Worm (Caenorhabditis elegans) whole organism, L4 larva: Measurements from ENCODE around the gene srg-45.

Source experiments
- F44E2.7 ChIP-seq: fragments of 200-800 bp; sonication (Bioruptor generic); IDR thresholded peaks from 2 replicates; pipeline ENCODE4 v2.1.2; 2022; ENCODE audit warnings: missing genetic modification characterization, missing compliant biosample characterization
- F49E8.2 ChIP-seq: sonication (generic microtip); optimal IDR thresholded peaks from 2 replicates; lab custom pipeline; 2016; ENCODE audit warnings: missing compliant biosample characterization, mild to moderate bottlenecking, missing genetic modification characterization, borderline replicate concordance
- T20F7.1 ChIP-seq: fragments of 200-800 bp; sonication (Bioruptor generic); optimal IDR thresholded peaks from 2 replicates; lab custom pipeline; 2018; ENCODE audit warnings: mild to moderate bottlenecking, missing genetic modification characterization, missing compliant biosample characterization
- aha-1 ChIP-seq: fragments of 150-350 bp; peaks from one replicate; lab custom pipeline; 2014; ENCODE audit warnings: missing biosample characterization, missing genetic modification characterization
- ama-1 ChIP-seq: fragments of 150-350 bp; optimal IDR thresholded peaks from 2 replicates; lab custom pipeline; 2014; ENCODE audit warnings: inconsistent platforms, mixed read lengths
- arid-1 ChIP-seq: fragments of 200-800 bp; sonication (Bioruptor generic); conservative IDR thresholded peaks from 2 replicates; pipeline ENCODE4 v1.3.6; 2022; ENCODE audit warnings: missing genetic modification reagents, missing genetic modification characterization, missing compliant biosample characterization
- ceh-32 ChIP-seq: sonication (generic microtip); optimal IDR thresholded peaks from 2 replicates; lab custom pipeline; 2016; ENCODE audit warnings: mild to moderate bottlenecking, missing genetic modification characterization, missing compliant biosample characterization; ENCODE audit not compliant: poor library complexity
- ctbp-1 ChIP-seq: fragments of 200-800 bp; sonication (Bioruptor generic); IDR thresholded peaks from 2 replicates; pipeline ENCODE4 v1.3.6; 2022; ENCODE audit warnings: missing genetic modification reagents, missing genetic modification characterization, missing compliant biosample characterization
- daf-12 ChIP-seq: fragments of 150-350 bp; optimal IDR thresholded peaks from 2 replicates; lab custom pipeline; 2014; ENCODE audit warnings: missing biosample characterization, missing genetic modification reagents, missing genetic modification characterization
- daf-19 ChIP-seq: fragments of 200-800 bp; sonication (Bioruptor generic); conservative IDR thresholded peaks from 2 replicates; pipeline ENCODE4 v1.3.6; 2022; ENCODE audit warnings: missing genetic modification characterization, missing compliant biosample characterization
- dmd-6 ChIP-seq: fragments of 200-800 bp; sonication (Bioruptor generic); IDR thresholded peaks from 2 replicates; pipeline ENCODE4 v1.3.6; 2022; ENCODE audit warnings: missing genetic modification reagents, missing genetic modification characterization, missing compliant biosample characterization
- dpl-1 ChIP-seq: fragments of 150-350 bp; optimal IDR thresholded peaks from 2 replicates; lab custom pipeline; 2014; ENCODE audit warnings: missing biosample characterization, missing genetic modification reagents, missing genetic modification characterization
- duxl-1 ChIP-seq: sonication (generic microtip); optimal IDR thresholded peaks from 2 replicates; lab custom pipeline; 2016; ENCODE audit warnings: mild to moderate bottlenecking, missing genetic modification characterization, moderate library complexity, missing compliant biosample characterization; ENCODE audit not compliant: poor library complexity
- fkh-10 ChIP-seq: fragments of 150-350 bp; optimal IDR thresholded peaks from 2 replicates; lab custom pipeline; 2014; ENCODE audit warnings: missing biosample characterization, missing genetic modification reagents, missing genetic modification characterization
- hlh-11 ChIP-seq: fragments of 200-800 bp; sonication (Bioruptor generic); optimal IDR thresholded peaks from 2 replicates; lab custom pipeline; 2018; ENCODE audit warnings: mild to moderate bottlenecking, missing genetic modification characterization, missing compliant biosample characterization
- hlh-30 ChIP-seq: sonication (generic microtip); optimal IDR thresholded peaks from 2 replicates; lab custom pipeline; 2017; ENCODE audit warnings: antibody characterized with exemption, mild to moderate bottlenecking, missing genetic modification characterization, missing compliant biosample characterization; ENCODE audit not compliant: insufficient read depth
- jun-1 ChIP-seq: fragments of 150-350 bp; optimal IDR thresholded peaks from 2 replicates; lab custom pipeline; 2014; ENCODE audit warnings: missing biosample characterization, missing genetic modification reagents, missing genetic modification characterization
- lin-13 ChIP-seq: fragments of 150-350 bp; optimal IDR thresholded peaks from 2 replicates; lab custom pipeline; 2014; ENCODE audit warnings: missing biosample characterization, missing genetic modification reagents, missing genetic modification characterization
- lir-3 ChIP-seq: sonication (generic microtip); optimal IDR thresholded peaks from 2 replicates; lab custom pipeline; 2016; ENCODE audit warnings: mild to moderate bottlenecking, missing genetic modification characterization, missing compliant biosample characterization
- madf-9 ChIP-seq: fragments of 200-800 bp; sonication (Bioruptor generic); conservative IDR thresholded peaks from 2 replicates; pipeline ENCODE4 v1.3.6; 2022; ENCODE audit warnings: missing genetic modification reagents, missing genetic modification characterization, missing compliant biosample characterization
- mdl-1 ChIP-seq, 2 experiments: fragments of 150-350 bp in 1 of 2; sonication (generic microtip) in 1 of 2; optimal IDR thresholded peaks; 2 replicates each; lab custom pipeline; 2014 to 2017; ENCODE audit warnings: missing biosample characterization in 2 of 2, missing genetic modification characterization in 2 of 2
- mdt-29 ChIP-seq: fragments of 200-800 bp; sonication (Bioruptor generic); IDR thresholded peaks from 2 replicates; pipeline ENCODE4 v1.3.6; 2022; ENCODE audit warnings: missing genetic modification reagents, missing genetic modification characterization, missing compliant biosample characterization
- mep-1 ChIP-seq: fragments of 150-350 bp; sonication (generic microtip); optimal IDR thresholded peaks from 3 replicates; lab custom pipeline; 2014; ENCODE audit warnings: missing biosample characterization, missing genetic modification characterization
- mes-2 ChIP-seq: sonication (generic microtip); optimal IDR thresholded peaks from 2 replicates; lab custom pipeline; 2016; ENCODE audit warnings: missing genotype, mild to moderate bottlenecking, missing genetic modification characterization, missing compliant biosample characterization; ENCODE audit not compliant: poor library complexity, severe bottlenecking
- nhr-102 ChIP-seq: sonication (generic microtip); optimal IDR thresholded peaks from 2 replicates; lab custom pipeline; 2016; ENCODE audit warnings: mild to moderate bottlenecking, missing genetic modification characterization, moderate library complexity, missing compliant biosample characterization
- nhr-11 ChIP-seq: fragments of 150-350 bp; optimal IDR thresholded peaks from 2 replicates; lab custom pipeline; 2014; ENCODE audit warnings: missing biosample characterization, missing genetic modification characterization
- nhr-237 ChIP-seq: sonication (generic microtip); optimal IDR thresholded peaks from 2 replicates; lab custom pipeline; 2017; ENCODE audit warnings: missing biosample characterization, missing genetic modification characterization
- nhr-25 ChIP-seq: sonication (generic microtip); optimal IDR thresholded peaks from 2 replicates; lab custom pipeline; 2017; ENCODE audit warnings: missing genetic modification characterization, mild to moderate bottlenecking, missing compliant biosample characterization, antibody characterized with exemption, moderate library complexity, borderline replicate concordance; ENCODE audit not compliant: insufficient read depth
- nhr-28 ChIP-seq: fragments of 150-350 bp; optimal IDR thresholded peaks from 2 replicates; lab custom pipeline; 2014; ENCODE audit warnings: missing biosample characterization, missing genetic modification characterization
- nhr-42 ChIP-seq: fragments of 200-800 bp; sonication (Bioruptor generic); IDR thresholded peaks from 2 replicates; pipeline ENCODE4 v1.3.6; 2022; ENCODE audit warnings: missing genetic modification characterization, missing compliant biosample characterization
- nhr-48 ChIP-seq: sonication (generic microtip); optimal IDR thresholded peaks from 2 replicates; lab custom pipeline; 2016; ENCODE audit warnings: mild to moderate bottlenecking, missing genetic modification characterization, missing compliant biosample characterization
- nhr-77 ChIP-seq: fragments of 150-350 bp; optimal IDR thresholded peaks from 2 replicates; lab custom pipeline; 2014; ENCODE audit warnings: missing biosample characterization, missing genetic modification characterization
- pha-4 ChIP-seq, 2 experiments: fragments of 150-350 bp in 1 of 2; fragments of 200-800 bp in 1 of 2; sonication (Bioruptor generic) in 1 of 2; IDR thresholded peaks in 1 of 2; optimal IDR thresholded peaks in 1 of 2; 2 replicates each; pipeline versions ENCODE4 v1.3.6 to Lab custom; 2014 to 2022; ENCODE audit warnings: missing genetic modification characterization in 2 of 2, missing genetic modification reagents in 2 of 2, missing biosample characterization in 1 of 2, missing compliant biosample characterization in 1 of 2
- php-3 ChIP-seq: fragments of 200-800 bp; sonication (Bioruptor generic); IDR thresholded peaks from 2 replicates; pipeline ENCODE4 v1.3.6; 2022; ENCODE audit warnings: missing genetic modification reagents, missing genetic modification characterization, missing compliant biosample characterization
- pqm-1 ChIP-seq: sonication (generic microtip); optimal IDR thresholded peaks from 2 replicates; lab custom pipeline; 2017; ENCODE audit warnings: missing biosample characterization, missing genetic modification characterization
- rbr-2 ChIP-seq: sonication (generic microtip); optimal IDR thresholded peaks from 2 replicates; lab custom pipeline; 2016; ENCODE audit warnings: missing genotype, missing genetic modification characterization, missing compliant biosample characterization
- snpc-1.2 ChIP-seq: fragments of 200-800 bp; sonication (Bioruptor generic); IDR thresholded peaks from 2 replicates; pipeline ENCODE4 v1.3.6; 2022; ENCODE audit warnings: missing genetic modification reagents, missing genetic modification characterization, missing compliant biosample characterization
- snpc-4 ChIP-seq: fragments of 150-350 bp; optimal IDR thresholded peaks from 2 replicates; lab custom pipeline; 2014; ENCODE audit warnings: missing biosample characterization, missing genetic modification characterization
- spr-1 ChIP-seq: sonication (generic microtip); optimal IDR thresholded peaks from 2 replicates; lab custom pipeline; 2016; ENCODE audit warnings: mild to moderate bottlenecking, missing genetic modification characterization, missing compliant biosample characterization
- spr-3 ChIP-seq: fragments of 200-800 bp; sonication (Bioruptor generic); optimal IDR thresholded peaks from 2 replicates; lab custom pipeline; 2018; ENCODE audit warnings: mild to moderate bottlenecking, missing genetic modification characterization, missing compliant biosample characterization
- unc-130 ChIP-seq: sonication (generic microtip); optimal IDR thresholded peaks from 2 replicates; lab custom pipeline; 2016; ENCODE audit warnings: missing genetic modification reagents, missing genetic modification characterization, missing compliant biosample characterization
- unc-39 ChIP-seq: sonication (generic microtip); optimal IDR thresholded peaks from 2 replicates; lab custom pipeline; 2017; ENCODE audit warnings: missing biosample characterization, missing genetic modification characterization
- unc-62 ChIP-seq, 3 experiments: fragments of 150-350 bp in 1 of 3; sonication (generic microtip); optimal IDR thresholded peaks in 2 of 3; peaks in 1 of 3; 1 replicate in 1 of 3; 2 replicates in 2 of 3; lab custom pipeline; 2014 to 2017; ENCODE audit warnings: missing biosample characterization in 3 of 3, missing genetic modification characterization in 3 of 3, missing genetic modification reagents in 3 of 3, missing genotype in 1 of 3
- vab-7 ChIP-seq: fragments of 200-800 bp; sonication (Bioruptor generic); IDR thresholded peaks from 2 replicates; pipeline ENCODE4 v1.3.6; 2022; ENCODE audit warnings: missing genetic modification reagents, missing genetic modification characterization, missing compliant biosample characterization
- zfp-2 ChIP-seq: sonication (generic microtip); optimal IDR thresholded peaks from 2 replicates; lab custom pipeline; 2016; ENCODE audit warnings: mild to moderate bottlenecking, missing genetic modification characterization, missing compliant biosample characterization
- zfp-3 ChIP-seq: fragments of 200-800 bp; sonication (Bioruptor generic); conservative IDR thresholded peaks from 2 replicates; pipeline ENCODE4 v1.3.6; 2022; ENCODE audit warnings: missing genetic modification reagents, missing genetic modification characterization, missing compliant biosample characterization
- zip-11 ChIP-seq: fragments of 200-800 bp; sonication (Bioruptor generic); IDR thresholded peaks from 2 replicates; pipeline ENCODE4 v1.3.6; 2022; ENCODE audit warnings: missing genetic modification characterization, missing compliant biosample characterization
- zip-2 ChIP-seq: fragments of 150-350 bp; optimal IDR thresholded peaks from 2 replicates; lab custom pipeline; 2014; ENCODE audit warnings: missing biosample characterization, missing genetic modification characterization

srg-45 gene

DNA sequence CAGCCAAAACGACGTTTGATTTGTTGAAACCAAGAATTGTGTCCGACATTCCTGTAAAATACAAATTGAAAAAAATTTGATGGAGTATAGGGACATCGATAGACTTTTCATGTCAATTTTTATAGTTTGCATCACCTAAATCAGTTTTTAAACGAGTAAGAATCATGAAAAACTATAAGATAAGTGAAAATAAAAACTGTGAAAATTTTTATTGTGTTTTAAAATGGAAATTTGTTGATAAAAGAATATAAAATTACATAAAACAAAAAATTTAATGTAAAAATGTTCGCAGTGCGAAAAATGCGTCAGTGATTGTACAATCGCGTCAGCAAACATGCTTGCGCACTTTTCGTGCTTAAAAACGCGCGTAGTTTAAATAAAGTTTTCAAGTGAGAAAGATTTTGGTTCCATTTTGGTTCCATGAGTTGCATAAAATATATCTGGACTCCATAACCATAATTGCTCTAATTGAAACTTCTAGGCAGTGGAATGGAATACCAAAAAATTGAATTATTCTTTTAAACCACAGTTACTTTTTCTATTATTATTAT is 36.2 kb downstream of the srg-45 start, which contains the start of gene tomm-20:
TSS of gene tomm-20 (minus strand) at position 51 of the 551 bp plus-strand sequence.
- no peak for TF ChIP-seq zip-11 (GFP tag; lab: Robert Waterston, UW)
- TF ChIP-seq ctbp-1 (GFP tag; lab: Robert Waterston, UW) = peak; percentile 79; the same call in 1 of the 2 replicates
- TF ChIP-seq spr-3 (GFP tag; lab: Kevin White, UChicago) = peak; percentile 56
- TF ChIP-seq unc-62 (GFP tag; optimal IDR thresholded peaks at IDR 0.05 in 1 of 2; lab: Kevin White, UChicago) = peak in 1 of 2 experiments; percentile 94
- TF ChIP-seq unc-62 (tag; optimal IDR thresholded peaks at IDR 0.05; lab: Kevin White, UChicago) = no peak
- 0 out of 2 replicates have a peak, but pooled peaks have one; percentile 24 for TF ChIP-seq vab-7
- 0 out of 2 replicates have a peak, but pooled peaks have one; percentile 14 for TF ChIP-seq mdt-29
- TF ChIP-seq lin-13 (GFP tag; lab: Kevin White, UChicago) = peak; percentile 71
- no peak for TF ChIP-seq daf-12 (tag; lab: Kevin White, UChicago)
- TF ChIP-seq nhr-11 (tag; lab: Kevin White, UChicago) = peak; percentile 81
- peak in 1 of 2 experiments; percentile 64 for TF ChIP-seq mdl-1 (tag; optimal IDR thresholded peaks at IDR 0.05; lab: Kevin White, UChicago)
- peak; percentile 69 for TF ChIP-seq nhr-28 (tag; lab: Kevin White, UChicago)
- peak; percentile 82 for TF ChIP-seq nhr-25
- peak; percentile 92 for TF ChIP-seq T20F7.1 (GFP tag; lab: Kevin White, UChicago)
- TF ChIP-seq madf-9 (GFP tag; lab: Robert Waterston, UW) = no peak
- TF ChIP-seq hlh-30 = peak; percentile 82
- TF ChIP-seq zfp-2 (tag; lab: Kevin White, UChicago) = peak; percentile 49
- TF ChIP-seq nhr-102 = peak; percentile 93
- TF ChIP-seq F49E8.2 (tag; lab: Kevin White, UChicago) = peak; percentile 69
- TF ChIP-seq jun-1 (tag; lab: Kevin White, UChicago) = peak; percentile 76
- peak; percentile 95 for TF ChIP-seq mes-2 (tag; lab: Kevin White, UChicago)
- peak; percentile 74; the same call in 1 of the 2 replicates for TF ChIP-seq php-3 (GFP tag; lab: Robert Waterston, UW)
- no peak for TF ChIP-seq unc-39
- peak; percentile 37 for TF ChIP-seq zip-2 (tag; lab: Kevin White, UChicago)
- TF ChIP-seq pqm-1 (tag; lab: Kevin White, UChicago) = no peak
- TF ChIP-seq zfp-3 (GFP tag; lab: Robert Waterston, UW) = no peak; the same call in 1 of the 2 replicates
- TF ChIP-seq duxl-1 (tag; lab: Kevin White, UChicago) = peak; percentile 84
- peak; percentile 77; the same call in 1 of the 2 replicates for TF ChIP-seq pha-4 (GFP tag; IDR thresholded peaks at IDR 0.05; lab: Robert Waterston, UW)
- no peak for TF ChIP-seq pha-4 (tag; optimal IDR thresholded peaks at IDR 0.05; lab: Kevin White, UChicago)
- peak; percentile 3 for TF ChIP-seq ama-1
- TF ChIP-seq unc-130 (GFP tag; lab: Kevin White, UChicago) = peak; percentile 4
- peak; percentile 66 for TF ChIP-seq daf-19 (GFP tag; lab: Robert Waterston, UW)
- peak; percentile 83 for TF ChIP-seq spr-1
- no peak for TF ChIP-seq F44E2.7 (GFP tag; lab: Robert Waterston, UW)
- peak; percentile 88 for TF ChIP-seq hlh-11
- TF ChIP-seq nhr-77 = peak; percentile 91
- peak; percentile 94 for TF ChIP-seq rbr-2 (tag; lab: Kevin White, UChicago)
- TF ChIP-seq fkh-10 (GFP tag; lab: Kevin White, UChicago) = peak; percentile 89
- TF ChIP-seq nhr-237 = no peak
- TF ChIP-seq lir-3 (tag; lab: Kevin White, UChicago) = peak; percentile 16
- peak; percentile 79; the same call in 1 of the 2 replicates for TF ChIP-seq nhr-42 (GFP tag; lab: Robert Waterston, UW)
- TF ChIP-seq ceh-32 = peak; percentile 55
- TF ChIP-seq snpc-4 (tag; lab: Kevin White, UChicago) = peak; percentile 29
- peak; percentile 99 for TF ChIP-seq dpl-1
- TF ChIP-seq aha-1 = peak; percentile 86
- peak; percentile 95 for TF ChIP-seq mep-1 (tag; lab: Kevin White, UChicago)
- 0 out of 2 replicates have a peak, but pooled peaks have one; percentile 62 for TF ChIP-seq snpc-1.2 (GFP tag; lab: Robert Waterston, UW)
- peak; percentile 80 for TF ChIP-seq nhr-48 (tag; lab: Kevin White, UChicago)
- TF ChIP-seq arid-1 = peak; percentile 55
- no peak; the same call in none of the 2 replicates for TF ChIP-seq dmd-6 (GFP tag; lab: Robert Waterston, UW)
